Fruit fly (Drosophila melanogaster): Measurements from ENCODE around the gene ScsbetaA.

DNA sequence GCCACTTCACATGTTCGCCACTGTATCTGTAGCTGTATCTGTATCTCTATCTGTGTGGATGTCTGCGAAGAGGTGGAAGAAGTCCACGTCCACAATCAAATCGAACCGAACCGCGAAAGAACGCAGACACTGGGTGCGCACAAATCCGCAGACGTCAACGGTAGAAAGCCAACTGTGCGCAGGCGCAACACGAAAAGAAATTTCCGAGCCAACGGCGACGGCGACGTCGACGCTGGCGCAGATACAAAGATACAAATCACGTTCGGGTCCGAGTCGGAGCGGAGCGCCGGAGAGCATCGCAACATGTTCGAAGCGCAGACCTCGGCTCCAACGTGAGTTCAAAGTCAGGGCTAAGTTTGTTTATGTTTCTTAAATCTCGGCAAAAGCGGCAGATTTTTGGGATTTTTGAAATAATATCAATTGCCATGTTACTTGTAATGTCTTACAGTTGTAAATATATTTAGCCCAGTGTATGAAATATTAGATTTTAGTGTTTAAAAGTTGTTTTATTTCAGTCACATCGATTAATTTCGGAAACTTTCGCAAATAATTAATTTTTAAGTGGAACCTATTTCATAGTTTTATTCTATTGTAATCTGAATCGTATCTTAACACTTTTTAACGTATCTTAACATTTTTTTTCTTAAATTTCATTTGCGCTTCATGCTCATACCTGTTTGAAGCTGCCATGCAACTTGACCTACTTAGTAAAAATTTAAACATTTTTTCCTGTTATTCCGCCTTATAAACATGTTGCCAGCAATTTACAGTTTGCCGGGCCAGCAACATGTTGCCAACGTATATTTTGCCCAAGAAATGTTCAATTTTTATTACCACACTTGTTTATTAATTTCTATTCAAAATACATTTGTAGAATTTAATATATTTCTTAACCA, 24.6 kb downstream of the ScsbetaA start, which contains the start of gene ich:
- no peak for TF ChIP-seq fd64A (GFP tag; optimal IDR thresholded peaks at IDR 0.05)
- no peak for TF ChIP-seq D19B (GFP tag; optimal IDR thresholded peaks at IDR 0.05)
- no peak for TF ChIP-seq CG1529 (GFP tag; optimal IDR thresholded peaks at IDR 0.05)
- TF ChIP-seq lab (GFP tag; optimal IDR thresholded peaks at IDR 0.05): no peak
- no peak for TF ChIP-seq CG3065 (GFP tag; optimal IDR thresholded peaks at IDR 0.05)
- no peak for TF ChIP-seq BtbVII (GFP tag; optimal IDR thresholded peaks at IDR 0.05)
- TF ChIP-seq ind (GFP tag; optimal IDR thresholded peaks at IDR 0.05): no peak
- TF ChIP-seq NC2α (GFP tag; optimal IDR thresholded peaks at IDR 0.05): no peak
- TF ChIP-seq Taf1 (GFP tag; IDR thresholded peaks at IDR 0.05): no peak
- no peak for TF ChIP-seq CG14965 (GFP tag; optimal IDR thresholded peaks at IDR 0.05; ENCODE audit: borderline replicate concordance)
- TF ChIP-seq Mes4 (GFP tag; optimal IDR thresholded peaks at IDR 0.05): no peak
- TF ChIP-seq trh (GFP tag; optimal IDR thresholded peaks at IDR 0.05): no peak
- no peak for TF ChIP-seq nau (GFP tag; optimal IDR thresholded peaks at IDR 0.05)
- no peak for TF ChIP-seq CG1602 (GFP tag; optimal IDR thresholded peaks at IDR 0.05)
